Worm (Caenorhabditis elegans) whole organism, L4 larva: ENCODE measurements around the gene T25B6.4.

ENCODE experiments used
- D1046.2 ChIP-seq: fragments of 200-800 bp; sonication (Bioruptor generic); IDR thresholded peaks from 2 replicates; pipeline ENCODE4 v1.3.6; 2022; ENCODE audit warnings: missing genetic modification characterization, missing compliant biosample characterization
- F10B5.3 ChIP-seq: sonication (generic microtip); optimal IDR thresholded peaks from 2 replicates; lab custom pipeline; 2016; ENCODE audit warnings: mild to moderate bottlenecking, missing genetic modification characterization, missing compliant biosample characterization
- F26F4.8 ChIP-seq: fragments of 200-800 bp; sonication (Bioruptor generic); conservative IDR thresholded peaks from 2 replicates; pipeline ENCODE4 v1.3.6; 2022; ENCODE audit warnings: missing genetic modification characterization, missing compliant biosample characterization
- T20F7.1 ChIP-seq: fragments of 200-800 bp; sonication (Bioruptor generic); optimal IDR thresholded peaks from 2 replicates; lab custom pipeline; 2018; ENCODE audit warnings: mild to moderate bottlenecking, missing genetic modification characterization, missing compliant biosample characterization
- T26A8.4 ChIP-seq: fragments of 200-800 bp; sonication (Bioruptor generic); IDR thresholded peaks from 2 replicates; pipeline ENCODE4 v1.3.6; 2022; ENCODE audit warnings: missing genetic modification characterization, missing compliant biosample characterization
- Y105C5A.15 ChIP-seq: fragments of 200-800 bp; sonication (Bioruptor generic); IDR thresholded peaks from 2 replicates; pipeline ENCODE4 v1.3.6; 2022; ENCODE audit warnings: missing genetic modification characterization, missing compliant biosample characterization
- Y48G9A.11 ChIP-seq: fragments of 200-800 bp; sonication (Bioruptor generic); IDR thresholded peaks from 2 replicates; pipeline ENCODE4 v1.3.6; 2022; ENCODE audit warnings: missing genetic modification reagents, missing genetic modification characterization, missing compliant biosample characterization
- Y5F2A.4 ChIP-seq: fragments of 200-800 bp; sonication (Bioruptor generic); optimal IDR thresholded peaks from 2 replicates; lab custom pipeline; 2018; ENCODE audit warnings: mild to moderate bottlenecking, missing genetic modification characterization, missing compliant biosample characterization
- Y75B8A.6 ChIP-seq: fragments of 200-800 bp; sonication (Bioruptor generic); IDR thresholded peaks from 2 replicates; pipeline ENCODE4 v1.3.6; 2022; ENCODE audit warnings: missing genetic modification reagents, missing genetic modification characterization, missing compliant biosample characterization
- ZK337.2 ChIP-seq: fragments of 200-800 bp; sonication (Bioruptor generic); IDR thresholded peaks from 2 replicates; pipeline ENCODE4 v1.3.6; 2022; ENCODE audit warnings: missing genetic modification reagents, missing genetic modification characterization, missing compliant biosample characterization
- ZK546.5 ChIP-seq, 2 experiments: sonication (generic microtip); optimal IDR thresholded peaks; 2 replicates each; lab custom pipeline; 2017; ENCODE audit warnings: missing biosample characterization in 2 of 2, missing genetic modification characterization in 2 of 2
- aha-1 ChIP-seq: fragments of 150-350 bp; peaks from one replicate; lab custom pipeline; 2014; ENCODE audit warnings: missing biosample characterization, missing genetic modification characterization
- aly-2 ChIP-seq: sonication (generic microtip); optimal IDR thresholded peaks from 2 replicates; lab custom pipeline; 2018; ENCODE audit warnings: missing biosample characterization, missing genetic modification characterization
- ceh-62 ChIP-seq: sonication (generic microtip); optimal IDR thresholded peaks from 2 replicates; lab custom pipeline; 2017; ENCODE audit warnings: missing biosample characterization, missing genetic modification characterization
- ceh-82 ChIP-seq: sonication (generic microtip); optimal IDR thresholded peaks from 2 replicates; lab custom pipeline; 2017; ENCODE audit warnings: missing biosample characterization, missing genetic modification characterization
- dmd-8 ChIP-seq: fragments of 200-800 bp; sonication (Bioruptor generic); IDR thresholded peaks from 2 replicates; pipeline ENCODE4 v1.3.6; 2022; ENCODE audit warnings: missing genetic modification characterization, missing compliant biosample characterization
- dve-1 ChIP-seq: sonication (generic microtip); optimal IDR thresholded peaks from 2 replicates; lab custom pipeline; 2017; ENCODE audit warnings: antibody characterized with exemption, mild to moderate bottlenecking, missing genetic modification characterization, missing compliant biosample characterization; ENCODE audit not compliant: insufficient read depth
- egl-27 ChIP-seq: sonication (generic microtip); optimal IDR thresholded peaks from 3 replicates; lab custom pipeline; 2017; ENCODE audit warnings: missing biosample characterization, missing genetic modification reagents, missing genetic modification characterization
- egl-43 ChIP-seq: fragments of 200-800 bp; sonication (Bioruptor generic); IDR thresholded peaks from 2 replicates; pipeline ENCODE4 v1.3.6; 2022; ENCODE audit warnings: missing genetic modification reagents, missing genetic modification characterization, missing compliant biosample characterization
- fkh-10 ChIP-seq: fragments of 150-350 bp; optimal IDR thresholded peaks from 2 replicates; lab custom pipeline; 2014; ENCODE audit warnings: missing biosample characterization, missing genetic modification reagents, missing genetic modification characterization
- fos-1 ChIP-seq: fragments of 150-350 bp; optimal IDR thresholded peaks from 2 replicates; lab custom pipeline; 2014; ENCODE audit warnings: missing biosample characterization, missing genetic modification characterization
- gei-8 ChIP-seq: fragments of 200-800 bp; sonication (Bioruptor generic); optimal IDR thresholded peaks from 2 replicates; lab custom pipeline; 2018; ENCODE audit warnings: mild to moderate bottlenecking, missing genetic modification characterization, missing compliant biosample characterization
- hif-1 ChIP-seq, 2 experiments: sonication (generic microtip); optimal IDR thresholded peaks; 2 replicates each; lab custom pipeline; 2016 to 2017; ENCODE audit warnings: missing compliant biosample characterization in 2 of 2, missing genetic modification characterization in 2 of 2, missing genetic modification reagents in 2 of 2, missing genotype in 2 of 2, mild to moderate bottlenecking in 1 of 2
- jun-1 ChIP-seq: fragments of 150-350 bp; optimal IDR thresholded peaks from 2 replicates; lab custom pipeline; 2014; ENCODE audit warnings: missing biosample characterization, missing genetic modification reagents, missing genetic modification characterization
- lim-7 ChIP-seq: fragments of 200-800 bp; sonication (Bioruptor generic); IDR thresholded peaks from 2 replicates; pipeline ENCODE4 v1.3.6; 2022; ENCODE audit warnings: missing genetic modification characterization, missing compliant biosample characterization
- lin-1 ChIP-seq: fragments of 200-800 bp; sonication (Bioruptor generic); IDR thresholded peaks from 2 replicates; pipeline ENCODE4 v1.3.6; 2022; ENCODE audit warnings: missing genetic modification reagents, missing genetic modification characterization, missing compliant biosample characterization
- lin-15B ChIP-seq: fragments of 150-350 bp; sonication (generic microtip); optimal IDR thresholded peaks from 3 replicates; lab custom pipeline; 2014; ENCODE audit warnings: missing biosample characterization, missing genetic modification characterization
- lsy-2 ChIP-seq, 2 experiments: fragments of 150-350 bp in 1 of 2; sonication (generic microtip) in 1 of 2; optimal IDR thresholded peaks; 2 replicates each; lab custom pipeline; 2014 to 2017; ENCODE audit warnings: missing biosample characterization in 2 of 2, missing genetic modification characterization in 2 of 2
- madf-5 ChIP-seq, 2 experiments: fragments of 200-800 bp; sonication (Bioruptor generic); IDR thresholded peaks; 2 replicates each; pipeline ENCODE4 v1.3.6; 2022; ENCODE audit warnings: missing compliant biosample characterization in 2 of 2, missing genetic modification characterization in 2 of 2
- mdl-1 ChIP-seq, 2 experiments: fragments of 150-350 bp in 1 of 2; sonication (generic microtip) in 1 of 2; optimal IDR thresholded peaks; 2 replicates each; lab custom pipeline; 2014 to 2017; ENCODE audit warnings: missing biosample characterization in 2 of 2, missing genetic modification characterization in 2 of 2
- mep-1 ChIP-seq: fragments of 150-350 bp; sonication (generic microtip); optimal IDR thresholded peaks from 3 replicates; lab custom pipeline; 2014; ENCODE audit warnings: missing biosample characterization, missing genetic modification characterization
- nhr-102 ChIP-seq: sonication (generic microtip); optimal IDR thresholded peaks from 2 replicates; lab custom pipeline; 2016; ENCODE audit warnings: mild to moderate bottlenecking, missing genetic modification characterization, moderate library complexity, missing compliant biosample characterization
- nhr-111 ChIP-seq: fragments of 200-800 bp; sonication (Bioruptor generic); optimal IDR thresholded peaks from 2 replicates; lab custom pipeline; 2018; ENCODE audit warnings: mild to moderate bottlenecking, missing genetic modification characterization, missing compliant biosample characterization
- nhr-237 ChIP-seq: sonication (generic microtip); optimal IDR thresholded peaks from 2 replicates; lab custom pipeline; 2017; ENCODE audit warnings: missing biosample characterization, missing genetic modification characterization
- nhr-25 ChIP-seq: sonication (generic microtip); optimal IDR thresholded peaks from 2 replicates; lab custom pipeline; 2017; ENCODE audit warnings: missing genetic modification characterization, mild to moderate bottlenecking, missing compliant biosample characterization, antibody characterized with exemption, moderate library complexity, borderline replicate concordance; ENCODE audit not compliant: insufficient read depth
- nhr-42 ChIP-seq: fragments of 200-800 bp; sonication (Bioruptor generic); IDR thresholded peaks from 2 replicates; pipeline ENCODE4 v1.3.6; 2022; ENCODE audit warnings: missing genetic modification characterization, missing compliant biosample characterization
- pha-4 ChIP-seq, 2 experiments: fragments of 150-350 bp in 1 of 2; fragments of 200-800 bp in 1 of 2; sonication (Bioruptor generic) in 1 of 2; IDR thresholded peaks in 1 of 2; optimal IDR thresholded peaks in 1 of 2; 2 replicates each; pipeline versions ENCODE4 v1.3.6 to Lab custom; 2014 to 2022; ENCODE audit warnings: missing genetic modification characterization in 2 of 2, missing genetic modification reagents in 2 of 2, missing biosample characterization in 1 of 2, missing compliant biosample characterization in 1 of 2
- php-3 ChIP-seq: fragments of 200-800 bp; sonication (Bioruptor generic); IDR thresholded peaks from 2 replicates; pipeline ENCODE4 v1.3.6; 2022; ENCODE audit warnings: missing genetic modification reagents, missing genetic modification characterization, missing compliant biosample characterization
- pqm-1 ChIP-seq: sonication (generic microtip); optimal IDR thresholded peaks from 2 replicates; lab custom pipeline; 2017; ENCODE audit warnings: missing biosample characterization, missing genetic modification characterization
- rbr-2 ChIP-seq: sonication (generic microtip); optimal IDR thresholded peaks from 2 replicates; lab custom pipeline; 2016; ENCODE audit warnings: missing genotype, missing genetic modification characterization, missing compliant biosample characterization
- saeg-2 ChIP-seq: fragments of 200-800 bp; sonication (Bioruptor generic); IDR thresholded peaks from 2 replicates; pipeline ENCODE4 v1.3.6; 2022; ENCODE audit warnings: missing genetic modification reagents, missing genetic modification characterization, missing compliant biosample characterization
- sdz-12 ChIP-seq: fragments of 200-800 bp; sonication (Bioruptor generic); optimal IDR thresholded peaks from 2 replicates; lab custom pipeline; 2018; ENCODE audit warnings: mild to moderate bottlenecking, missing genetic modification characterization, missing compliant biosample characterization
- set-16 ChIP-seq: fragments of 200-800 bp; sonication (Bioruptor generic); IDR thresholded peaks from 2 replicates; pipeline ENCODE4 v1.3.6; 2022; ENCODE audit warnings: missing genetic modification reagents, missing genetic modification characterization, missing compliant biosample characterization
- unc-39 ChIP-seq: sonication (generic microtip); optimal IDR thresholded peaks from 2 replicates; lab custom pipeline; 2017; ENCODE audit warnings: missing biosample characterization, missing genetic modification characterization
- unc-62 ChIP-seq, 3 experiments: fragments of 150-350 bp in 1 of 3; sonication (generic microtip); optimal IDR thresholded peaks in 2 of 3; peaks in 1 of 3; 1 replicate in 1 of 3; 2 replicates in 2 of 3; lab custom pipeline; 2014 to 2017; ENCODE audit warnings: missing biosample characterization in 3 of 3, missing genetic modification characterization in 3 of 3, missing genetic modification reagents in 3 of 3, missing genotype in 1 of 3
- zfp-2 ChIP-seq: sonication (generic microtip); optimal IDR thresholded peaks from 2 replicates; lab custom pipeline; 2016; ENCODE audit warnings: mild to moderate bottlenecking, missing genetic modification characterization, missing compliant biosample characterization
- ztf-11 ChIP-seq: fragments of 150-350 bp; optimal IDR thresholded peaks from 2 replicates; lab custom pipeline; 2014; ENCODE audit warnings: missing biosample characterization, missing genetic modification characterization
- ztf-7 ChIP-seq: fragments of 150-350 bp; optimal IDR thresholded peaks from 2 replicates; lab custom pipeline; 2014; ENCODE audit warnings: missing biosample characterization, missing genetic modification characterization

The T25B6.4 gene

DNA sequence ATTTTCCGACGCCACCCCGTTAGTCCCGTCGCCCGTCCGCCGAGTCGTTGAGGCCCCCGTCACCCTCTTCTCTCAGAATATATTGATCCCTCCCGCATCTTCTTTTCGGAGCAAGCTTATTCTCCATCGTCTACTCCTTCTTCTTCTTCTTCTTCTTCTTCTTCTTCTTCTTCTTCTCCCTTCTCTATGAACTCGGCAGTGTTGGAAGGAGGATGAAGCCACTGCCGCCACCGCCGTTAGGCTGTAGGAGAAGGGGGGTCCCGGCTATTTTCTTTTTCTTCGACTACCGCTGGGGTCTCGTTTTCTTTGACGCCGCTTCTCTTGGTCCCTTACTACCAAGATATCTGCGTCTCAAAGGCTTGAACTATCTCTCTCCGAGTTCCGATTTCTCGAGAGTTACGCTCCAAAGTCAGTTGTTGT is 20.0 kb upstream of the T25B6.4 start (continued):
- peak; percentile 60 for TF ChIP-seq mep-1
- TF ChIP-seq lin-1: no peak
- peak; percentile 61 for TF ChIP-seq rbr-2 (tag; lab: Kevin White, UChicago)
- no peak for TF ChIP-seq dmd-8 (GFP tag; lab: Robert Waterston, UW)
- TF ChIP-seq fkh-10 (GFP tag; lab: Kevin White, UChicago): peak; percentile 40
- TF ChIP-seq F26F4.8: no peak
- TF ChIP-seq mdl-1 (tag; optimal IDR thresholded peaks at IDR 0.05; lab: Kevin White, UChicago): peak in 1 of 2 experiments; percentile 5
- no peak for TF ChIP-seq ztf-11 (tag; lab: Kevin White, UChicago)
- TF ChIP-seq F10B5.3 (tag; lab: Kevin White, UChicago): no peak
- TF ChIP-seq fos-1: no peak
- no peak for TF ChIP-seq ceh-62 (tag; lab: Kevin White, UChicago)
- TF ChIP-seq egl-43 (GFP tag; lab: Robert Waterston, UW): peak; percentile 66
- no peak for TF ChIP-seq zfp-2 (tag; lab: Kevin White, UChicago)
- TF ChIP-seq T26A8.4 (GFP tag; lab: Robert Waterston, UW): no peak
- TF ChIP-seq D1046.2: no peak
- TF ChIP-seq ztf-7: no peak
- TF ChIP-seq T20F7.1 (GFP tag; lab: Kevin White, UChicago): no peak
- TF ChIP-seq jun-1 (tag; lab: Kevin White, UChicago): no peak
- TF ChIP-seq Y5F2A.4 (GFP tag; lab: Kevin White, UChicago): no peak
- TF ChIP-seq nhr-111: no peak
- TF ChIP-seq lsy-2 (tag; optimal IDR thresholded peaks at IDR 0.05; lab: Kevin White, UChicago): peak in 1 of 2 experiments; percentile 23
- no peak for TF ChIP-seq Y105C5A.15 (GFP tag; lab: Robert Waterston, UW)
- no peak for TF ChIP-seq saeg-2 (GFP tag; lab: Robert Waterston, UW)
- no peak for TF ChIP-seq lim-7 (GFP tag; lab: Robert Waterston, UW)
- TF ChIP-seq set-16: peak; percentile 82
- TF ChIP-seq lin-15B (tag; lab: Kevin White, UChicago): no peak
- no peak for TF ChIP-seq Y48G9A.11
- TF ChIP-seq pha-4 (GFP tag; IDR thresholded peaks at IDR 0.05; lab: Robert Waterston, UW): peak; percentile 14; the same call in 1 of the 2 replicates
- no peak for TF ChIP-seq pha-4 (tag; optimal IDR thresholded peaks at IDR 0.05; lab: Kevin White, UChicago)
- peak; percentile 36 for TF ChIP-seq aha-1 (tag; lab: Kevin White, UChicago)
- TF ChIP-seq sdz-12 (GFP tag; lab: Kevin White, UChicago): no peak
- TF ChIP-seq nhr-102 (tag; lab: Kevin White, UChicago): no peak
- TF ChIP-seq ZK337.2 (GFP tag; lab: Robert Waterston, UW): no peak
- peak; percentile 8 for TF ChIP-seq gei-8 (GFP tag; lab: Kevin White, UChicago)
- TF ChIP-seq hif-1 (tag; optimal IDR thresholded peaks at IDR 0.05; lab: Kevin White, UChicago): peak in 1 of 2 experiments; percentile 8
- no peak for TF ChIP-seq ZK546.5 (tag; optimal IDR thresholded peaks at IDR 0.05; lab: Kevin White, UChicago)

ce11 chrX:8996496-8997116 is 18.9 kb upstream of the T25B6.4 start:
- TF ChIP-seq Y5F2A.4 (GFP tag; lab: Kevin White, UChicago) (no peak), nhr-25 (tag; lab: Kevin White, UChicago) (no peak), ztf-11 (tag; lab: Kevin White, UChicago) (no peak), ceh-82 (tag; lab: Kevin White, UChicago) (no peak), fkh-10 (GFP tag; lab: Kevin White, UChicago) (peak; percentile 75), madf-5 (GFP tag; IDR thresholded peaks at IDR 0.05; lab: Robert Waterston, UW) (no peak), unc-39 (tag; lab: Kevin White, UChicago) (no peak), gei-8 (GFP tag; lab: Kevin White, UChicago) (no peak), unc-62 (GFP tag; optimal IDR thresholded peaks at IDR 0.05 in 1 of 2; lab: Kevin White, UChicago) (peak in 1 of 2 experiments; percentile 91), unc-62 (tag; optimal IDR thresholded peaks at IDR 0.05; lab: Kevin White, UChicago) (no peak), php-3 (GFP tag; lab: Robert Waterston, UW) (no peak), Y48G9A.11 (no peak), nhr-42 (GFP tag; lab: Robert Waterston, UW) (no peak), Y75B8A.6 (GFP tag; lab: Robert Waterston, UW) (no peak), egl-43 (GFP tag; lab: Robert Waterston, UW) (no peak), nhr-237 (tag; lab: Kevin White, UChicago) (no peak), jun-1 (tag; lab: Kevin White, UChicago) (no peak), dve-1 (tag; lab: Kevin White, UChicago) (peak; percentile 14), egl-27 (tag; lab: Kevin White, UChicago) (no peak), pqm-1 (tag; lab: Kevin White, UChicago) (no peak), Y105C5A.15 (GFP tag; lab: Robert Waterston, UW) (no peak), aly-2 (tag; lab: Kevin White, UChicago) (no peak)
